Worm (Caenorhabditis elegans) whole organism, L4 larva: ENCODE results near the gene T28C6.10.

Experiments used
- ZK546.5 ChIP-seq, 2 experiments: sonication (generic microtip); optimal IDR thresholded peaks; 2 replicates each; lab custom pipeline; 2017; ENCODE audit warnings: missing biosample characterization in 2 of 2, missing genetic modification characterization in 2 of 2
- lin-39 ChIP-seq: fragments of 150-350 bp; optimal IDR thresholded peaks from 2 replicates; lab custom pipeline; 2014; ENCODE audit warnings: missing biosample characterization, missing genetic modification reagents, missing genetic modification characterization
- unc-130 ChIP-seq: sonication (generic microtip); optimal IDR thresholded peaks from 2 replicates; lab custom pipeline; 2016; ENCODE audit warnings: missing genetic modification reagents, missing genetic modification characterization, missing compliant biosample characterization

DNA sequence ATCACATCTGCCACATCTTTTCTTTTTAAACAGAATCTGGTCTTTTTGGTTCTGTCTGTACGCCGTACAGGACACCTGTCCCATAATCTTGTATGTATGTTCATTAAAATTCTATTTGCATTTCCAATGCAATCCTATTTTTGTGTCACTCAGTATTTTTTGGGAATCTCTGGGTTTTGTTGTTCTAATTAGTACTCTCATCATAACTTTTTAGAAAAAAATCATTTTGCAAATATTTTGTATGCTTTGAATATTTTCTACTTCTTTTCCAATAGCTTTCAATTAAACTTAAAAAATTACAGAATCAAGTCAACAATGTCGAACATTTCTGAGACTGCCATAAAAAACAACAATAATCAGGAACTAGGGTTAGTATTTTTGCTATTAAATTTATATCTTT, 2.3 kb downstream of the T28C6.10 start, which contains the start of gene T28C6.3:
- no peak for TF ChIP-seq ZK546.5 (tag; optimal IDR thresholded peaks at IDR 0.05; lab: Kevin White, UChicago)
- no peak for TF ChIP-seq lin-39 (tag; lab: Kevin White, UChicago)
- no peak for TF ChIP-seq unc-130 (GFP tag; lab: Kevin White, UChicago)
